Worm (Caenorhabditis elegans) whole organism, young adult: ENCODE measurements around the gene Y54G11A.2.
A peak's percentile ranks its signal among the peaks of the same experiment; 100 is the strongest.
"Not testable (repeated sequence)": the region's sequence is repeated elsewhere in the genome, so short reads cannot be mapped to it uniquely, and the experiment has no call there.

Source experiments
- F39B2.1 ChIP-seq: fragments of 200-800 bp; sonication (Bioruptor generic); IDR thresholded peaks from 2 replicates; pipeline ENCODE4 v1.3.6; 2022; ENCODE audit warnings: missing genetic modification reagents, missing genetic modification characterization, missing compliant biosample characterization
- T26A5.8 ChIP-seq: sonication (generic microtip); optimal IDR thresholded peaks from 2 replicates; lab custom pipeline; 2016; ENCODE audit warnings: missing genetic modification characterization, missing compliant biosample characterization
- Y95B8A.8 ChIP-seq: fragments of 200-800 bp; sonication (Bioruptor generic); IDR thresholded peaks from 2 replicates; pipeline ENCODE4 v1.3.6; 2022; ENCODE audit warnings: missing genetic modification reagents, missing genetic modification characterization, missing compliant biosample characterization
- cebp-1 ChIP-seq, 2 experiments: fragments of 200-800 bp in 1 of 2; sonication (Bioruptor generic) in 1 of 2; sonication (generic microtip) in 1 of 2; IDR thresholded peaks in 1 of 2; optimal IDR thresholded peaks in 1 of 2; 2 replicates each; pipeline versions ENCODE4 v1.3.6 to Lab custom; 2017 to 2022; ENCODE audit warnings: missing compliant biosample characterization in 2 of 2, missing genetic modification characterization in 2 of 2, mild to moderate bottlenecking in 1 of 2, missing genetic modification reagents in 1 of 2, moderate library complexity in 1 of 2
- mcd-1 ChIP-seq: fragments of 200-800 bp; sonication (Bioruptor generic); IDR thresholded peaks from 2 replicates; pipeline ENCODE4 v1.3.6; 2022; ENCODE audit warnings: missing genetic modification reagents, missing genetic modification characterization, missing compliant biosample characterization
- zfh-2 ChIP-seq: fragments of 200-800 bp; sonication (Bioruptor generic); conservative IDR thresholded peaks from 2 replicates; pipeline ENCODE4 v1.3.6; 2022; ENCODE audit warnings: missing genetic modification reagents, missing genetic modification characterization, missing compliant biosample characterization
- ztf-18 ChIP-seq: sonication (generic microtip); optimal IDR thresholded peaks from 2 replicates; lab custom pipeline; 2016; ENCODE audit warnings: missing genotype, mild to moderate bottlenecking, missing genetic modification characterization, missing compliant biosample characterization

Y54G11A.2 gene

DNA sequence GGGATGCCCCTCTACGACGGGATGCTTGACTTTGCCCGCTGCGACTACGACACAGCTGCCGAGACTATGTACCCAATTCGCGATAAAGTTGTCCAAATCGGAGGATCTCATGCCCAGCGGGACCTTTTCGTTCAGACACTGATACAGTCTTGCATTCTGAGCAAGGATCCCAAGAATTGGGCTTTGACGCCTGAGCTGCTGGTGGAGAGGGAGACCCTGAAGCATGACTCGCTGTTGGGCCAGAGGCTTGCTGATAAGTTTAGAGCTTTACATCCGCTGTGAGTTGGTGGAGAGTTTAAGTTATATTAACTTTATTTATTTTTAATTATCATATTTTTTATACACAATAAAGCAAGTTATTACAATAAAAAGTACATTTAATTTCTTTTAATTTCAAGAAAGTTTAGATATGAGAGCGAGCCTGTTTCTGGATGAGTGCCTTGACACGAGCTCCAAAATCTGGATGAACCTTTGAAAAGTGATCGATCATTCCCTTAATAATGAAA lies 47.1 kb downstream of the Y54G11A.2 start:
- TF ChIP-seq zfh-2 (GFP tag; lab: Robert Waterston, UW) (peak; percentile 36; the same call in 1 of the 2 replicates), mcd-1 (GFP tag; lab: Robert Waterston, UW) (0 out of 2 replicates have a peak, but pooled peaks have one; percentile 8), ztf-18 (tag; lab: Kevin White, UChicago) (no peak), cebp-1 (GFP tag; IDR thresholded peaks at IDR 0.05; lab: Robert Waterston, UW) (no peak), cebp-1 (tag; optimal IDR thresholded peaks at IDR 0.05; lab: Kevin White, UChicago) (peak; percentile 9)

DNA sequence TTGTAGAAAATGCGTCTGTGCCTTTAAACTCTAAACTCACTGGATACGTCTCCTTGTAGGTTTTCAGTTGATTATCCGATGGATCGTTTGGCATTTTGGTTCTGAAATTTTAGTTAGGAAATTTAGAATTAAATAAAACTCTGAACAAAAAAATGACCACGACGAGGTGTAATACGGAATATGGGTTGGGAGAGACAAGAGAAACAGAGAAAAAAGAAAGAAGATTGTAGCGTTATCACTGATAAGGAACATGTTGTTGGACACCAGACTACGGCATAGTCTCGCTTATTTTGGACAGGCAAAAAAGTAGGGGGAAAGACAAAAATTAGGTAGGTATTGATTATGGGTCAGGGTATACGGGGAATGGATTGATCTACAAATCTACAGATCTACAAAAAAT lies 49.8 kb downstream of the Y54G11A.2 start, which contains the start of gene ctl-2:
Gene ctl-2, minus strand, starts transcription at position 101 of the 400 bp plus-strand sequence.
- not testable (repeated sequence) for TF ChIP-seq F39B2.1 (GFP tag; lab: Robert Waterston, UW); Y95B8A.8 (GFP tag; lab: Robert Waterston, UW); T26A5.8 (tag; lab: Kevin White, UChicago)
